Worm (Caenorhabditis elegans) whole organism, L4 larva: Measurements from ENCODE around the gene F44B9.10.

Source experiments
- F10B5.3 ChIP-seq: sonication (generic microtip); optimal IDR thresholded peaks from 2 replicates; lab custom pipeline; 2016; ENCODE audit warnings: mild to moderate bottlenecking, missing genetic modification characterization, missing compliant biosample characterization
- F37D6.2 ChIP-seq: sonication (generic microtip); optimal IDR thresholded peaks from 2 replicates; lab custom pipeline; 2016; ENCODE audit warnings: mild to moderate bottlenecking, missing genetic modification characterization, missing compliant biosample characterization
- R02D3.7 ChIP-seq: fragments of 150-350 bp; sonication (generic microtip); optimal IDR thresholded peaks from 3 replicates; lab custom pipeline; 2014; ENCODE audit warnings: missing biosample characterization, missing genetic modification characterization
- T20F7.1 ChIP-seq: fragments of 200-800 bp; sonication (Bioruptor generic); optimal IDR thresholded peaks from 2 replicates; lab custom pipeline; 2018; ENCODE audit warnings: mild to moderate bottlenecking, missing genetic modification characterization, missing compliant biosample characterization
- T26A8.4 ChIP-seq: fragments of 200-800 bp; sonication (Bioruptor generic); IDR thresholded peaks from 2 replicates; pipeline ENCODE4 v1.3.6; 2022; ENCODE audit warnings: missing genetic modification characterization, missing compliant biosample characterization
- Y105C5A.15 ChIP-seq: fragments of 200-800 bp; sonication (Bioruptor generic); IDR thresholded peaks from 2 replicates; pipeline ENCODE4 v1.3.6; 2022; ENCODE audit warnings: missing genetic modification characterization, missing compliant biosample characterization
- Y48G9A.11 ChIP-seq: fragments of 200-800 bp; sonication (Bioruptor generic); IDR thresholded peaks from 2 replicates; pipeline ENCODE4 v1.3.6; 2022; ENCODE audit warnings: missing genetic modification reagents, missing genetic modification characterization, missing compliant biosample characterization
- ZK337.2 ChIP-seq: fragments of 200-800 bp; sonication (Bioruptor generic); IDR thresholded peaks from 2 replicates; pipeline ENCODE4 v1.3.6; 2022; ENCODE audit warnings: missing genetic modification reagents, missing genetic modification characterization, missing compliant biosample characterization
- ZK546.5 ChIP-seq, 2 experiments: sonication (generic microtip); optimal IDR thresholded peaks; 2 replicates each; lab custom pipeline; 2017; ENCODE audit warnings: missing biosample characterization in 2 of 2, missing genetic modification characterization in 2 of 2
- aha-1 ChIP-seq: fragments of 150-350 bp; peaks from one replicate; lab custom pipeline; 2014; ENCODE audit warnings: missing biosample characterization, missing genetic modification characterization
- attf-4 ChIP-seq: sonication (generic microtip); optimal IDR thresholded peaks from 3 replicates; lab custom pipeline; 2017; ENCODE audit warnings: missing biosample characterization, missing genetic modification characterization
- ceh-44 ChIP-seq: fragments of 200-800 bp; sonication (Bioruptor generic); IDR thresholded peaks from 2 replicates; pipeline ENCODE4 v1.3.6; 2022; ENCODE audit warnings: missing genetic modification reagents, missing genetic modification characterization, missing compliant biosample characterization
- ceh-82 ChIP-seq: sonication (generic microtip); optimal IDR thresholded peaks from 2 replicates; lab custom pipeline; 2017; ENCODE audit warnings: missing biosample characterization, missing genetic modification characterization
- cey-2 ChIP-seq: sonication (generic microtip); optimal IDR thresholded peaks from 3 replicates; lab custom pipeline; 2017; ENCODE audit warnings: missing genetic modification characterization, mild to moderate bottlenecking, missing compliant biosample characterization, antibody characterized with exemption, borderline replicate concordance; ENCODE audit not compliant: insufficient read depth
- daf-12 ChIP-seq: fragments of 150-350 bp; optimal IDR thresholded peaks from 2 replicates; lab custom pipeline; 2014; ENCODE audit warnings: missing biosample characterization, missing genetic modification reagents, missing genetic modification characterization
- daf-8 ChIP-seq: fragments of 200-800 bp; sonication (Bioruptor generic); IDR thresholded peaks from 2 replicates; pipeline ENCODE4 v1.3.6; 2022; ENCODE audit warnings: missing genetic modification characterization, missing compliant biosample characterization
- dmd-6 ChIP-seq: fragments of 200-800 bp; sonication (Bioruptor generic); IDR thresholded peaks from 2 replicates; pipeline ENCODE4 v1.3.6; 2022; ENCODE audit warnings: missing genetic modification reagents, missing genetic modification characterization, missing compliant biosample characterization
- dmd-8 ChIP-seq: fragments of 200-800 bp; sonication (Bioruptor generic); IDR thresholded peaks from 2 replicates; pipeline ENCODE4 v1.3.6; 2022; ENCODE audit warnings: missing genetic modification characterization, missing compliant biosample characterization
- dmd-9 ChIP-seq: fragments of 200-800 bp; sonication (Bioruptor generic); IDR thresholded peaks from 2 replicates; pipeline ENCODE4 v1.3.6; 2022; ENCODE audit warnings: missing genetic modification reagents, missing genetic modification characterization, missing compliant biosample characterization
- egl-27 ChIP-seq: sonication (generic microtip); optimal IDR thresholded peaks from 3 replicates; lab custom pipeline; 2017; ENCODE audit warnings: missing biosample characterization, missing genetic modification reagents, missing genetic modification characterization
- fkh-10 ChIP-seq: fragments of 150-350 bp; optimal IDR thresholded peaks from 2 replicates; lab custom pipeline; 2014; ENCODE audit warnings: missing biosample characterization, missing genetic modification reagents, missing genetic modification characterization
- hif-1 ChIP-seq, 2 experiments: sonication (generic microtip); optimal IDR thresholded peaks; 2 replicates each; lab custom pipeline; 2016 to 2017; ENCODE audit warnings: missing compliant biosample characterization in 2 of 2, missing genetic modification characterization in 2 of 2, missing genetic modification reagents in 2 of 2, missing genotype in 2 of 2, mild to moderate bottlenecking in 1 of 2
- hlh-30 ChIP-seq: sonication (generic microtip); optimal IDR thresholded peaks from 2 replicates; lab custom pipeline; 2017; ENCODE audit warnings: antibody characterized with exemption, mild to moderate bottlenecking, missing genetic modification characterization, missing compliant biosample characterization; ENCODE audit not compliant: insufficient read depth
- hmg-1.1 ChIP-seq: fragments of 200-800 bp; sonication (Bioruptor generic); IDR thresholded peaks from 2 replicates; pipeline ENCODE4 v1.3.6; 2022; ENCODE audit warnings: missing genetic modification reagents, missing genetic modification characterization, missing compliant biosample characterization
- jun-1 ChIP-seq: fragments of 150-350 bp; optimal IDR thresholded peaks from 2 replicates; lab custom pipeline; 2014; ENCODE audit warnings: missing biosample characterization, missing genetic modification reagents, missing genetic modification characterization
- lin-1 ChIP-seq: fragments of 200-800 bp; sonication (Bioruptor generic); IDR thresholded peaks from 2 replicates; pipeline ENCODE4 v1.3.6; 2022; ENCODE audit warnings: missing genetic modification reagents, missing genetic modification characterization, missing compliant biosample characterization
- lin-13 ChIP-seq: fragments of 150-350 bp; optimal IDR thresholded peaks from 2 replicates; lab custom pipeline; 2014; ENCODE audit warnings: missing biosample characterization, missing genetic modification reagents, missing genetic modification characterization
- lin-15B ChIP-seq: fragments of 150-350 bp; sonication (generic microtip); optimal IDR thresholded peaks from 3 replicates; lab custom pipeline; 2014; ENCODE audit warnings: missing biosample characterization, missing genetic modification characterization
- lsy-2 ChIP-seq, 2 experiments: fragments of 150-350 bp in 1 of 2; sonication (generic microtip) in 1 of 2; optimal IDR thresholded peaks; 2 replicates each; lab custom pipeline; 2014 to 2017; ENCODE audit warnings: missing biosample characterization in 2 of 2, missing genetic modification characterization in 2 of 2
- mdt-29 ChIP-seq: fragments of 200-800 bp; sonication (Bioruptor generic); IDR thresholded peaks from 2 replicates; pipeline ENCODE4 v1.3.6; 2022; ENCODE audit warnings: missing genetic modification reagents, missing genetic modification characterization, missing compliant biosample characterization
- mep-1 ChIP-seq: fragments of 150-350 bp; sonication (generic microtip); optimal IDR thresholded peaks from 3 replicates; lab custom pipeline; 2014; ENCODE audit warnings: missing biosample characterization, missing genetic modification characterization
- mes-2 ChIP-seq: sonication (generic microtip); optimal IDR thresholded peaks from 2 replicates; lab custom pipeline; 2016; ENCODE audit warnings: missing genotype, mild to moderate bottlenecking, missing genetic modification characterization, missing compliant biosample characterization; ENCODE audit not compliant: poor library complexity, severe bottlenecking
- nhr-10 ChIP-seq: fragments of 150-350 bp; optimal IDR thresholded peaks from 2 replicates; lab custom pipeline; 2014; ENCODE audit warnings: missing biosample characterization, missing genetic modification characterization
- nhr-102 ChIP-seq: sonication (generic microtip); optimal IDR thresholded peaks from 2 replicates; lab custom pipeline; 2016; ENCODE audit warnings: mild to moderate bottlenecking, missing genetic modification characterization, moderate library complexity, missing compliant biosample characterization
- nhr-11 ChIP-seq: fragments of 150-350 bp; optimal IDR thresholded peaks from 2 replicates; lab custom pipeline; 2014; ENCODE audit warnings: missing biosample characterization, missing genetic modification characterization
- nhr-111 ChIP-seq: fragments of 200-800 bp; sonication (Bioruptor generic); optimal IDR thresholded peaks from 2 replicates; lab custom pipeline; 2018; ENCODE audit warnings: mild to moderate bottlenecking, missing genetic modification characterization, missing compliant biosample characterization
- nhr-25 ChIP-seq: sonication (generic microtip); optimal IDR thresholded peaks from 2 replicates; lab custom pipeline; 2017; ENCODE audit warnings: missing genetic modification characterization, mild to moderate bottlenecking, missing compliant biosample characterization, antibody characterized with exemption, moderate library complexity, borderline replicate concordance; ENCODE audit not compliant: insufficient read depth
- nhr-28 ChIP-seq: fragments of 150-350 bp; optimal IDR thresholded peaks from 2 replicates; lab custom pipeline; 2014; ENCODE audit warnings: missing biosample characterization, missing genetic modification characterization
- nhr-41 ChIP-seq: fragments of 200-800 bp; sonication (Bioruptor generic); IDR thresholded peaks from 2 replicates; pipeline ENCODE4 v1.3.6; 2022; ENCODE audit warnings: missing genetic modification reagents, missing genetic modification characterization, missing compliant biosample characterization
- nhr-6 ChIP-seq: fragments of 150-350 bp; optimal IDR thresholded peaks from 2 replicates; lab custom pipeline; 2014; ENCODE audit warnings: missing biosample characterization, missing genetic modification characterization
- php-3 ChIP-seq: fragments of 200-800 bp; sonication (Bioruptor generic); IDR thresholded peaks from 2 replicates; pipeline ENCODE4 v1.3.6; 2022; ENCODE audit warnings: missing genetic modification reagents, missing genetic modification characterization, missing compliant biosample characterization
- skn-1 ChIP-seq: fragments of 150-350 bp; optimal IDR thresholded peaks from 2 replicates; lab custom pipeline; 2014; ENCODE audit warnings: missing biosample characterization, missing genetic modification characterization
- snpc-4 ChIP-seq: fragments of 150-350 bp; optimal IDR thresholded peaks from 2 replicates; lab custom pipeline; 2014; ENCODE audit warnings: missing biosample characterization, missing genetic modification characterization
- spr-1 ChIP-seq: sonication (generic microtip); optimal IDR thresholded peaks from 2 replicates; lab custom pipeline; 2016; ENCODE audit warnings: mild to moderate bottlenecking, missing genetic modification characterization, missing compliant biosample characterization
- tag-97 ChIP-seq: fragments of 200-800 bp; sonication (Bioruptor generic); IDR thresholded peaks from 2 replicates; pipeline ENCODE4 v1.3.6; 2022; ENCODE audit warnings: missing genetic modification characterization, missing compliant biosample characterization
- tra-1 ChIP-seq: fragments of 200-800 bp; sonication (Bioruptor generic); IDR thresholded peaks from 2 replicates; pipeline ENCODE4 v1.3.6; 2022; ENCODE audit warnings: missing genetic modification reagents, missing genetic modification characterization, missing compliant biosample characterization
- unc-62 ChIP-seq, 3 experiments: fragments of 150-350 bp in 1 of 3; sonication (generic microtip); optimal IDR thresholded peaks in 2 of 3; peaks in 1 of 3; 1 replicate in 1 of 3; 2 replicates in 2 of 3; lab custom pipeline; 2014 to 2017; ENCODE audit warnings: missing biosample characterization in 3 of 3, missing genetic modification characterization in 3 of 3, missing genetic modification reagents in 3 of 3, missing genotype in 1 of 3
- zag-1 ChIP-seq: fragments of 150-350 bp; optimal IDR thresholded peaks from 2 replicates; lab custom pipeline; 2014; ENCODE audit warnings: missing biosample characterization, missing genetic modification characterization
- zfp-2 ChIP-seq: sonication (generic microtip); optimal IDR thresholded peaks from 2 replicates; lab custom pipeline; 2016; ENCODE audit warnings: mild to moderate bottlenecking, missing genetic modification characterization, missing compliant biosample characterization
- zip-2 ChIP-seq: fragments of 150-350 bp; optimal IDR thresholded peaks from 2 replicates; lab custom pipeline; 2014; ENCODE audit warnings: missing biosample characterization, missing genetic modification characterization

F44B9.10 gene

DNA sequence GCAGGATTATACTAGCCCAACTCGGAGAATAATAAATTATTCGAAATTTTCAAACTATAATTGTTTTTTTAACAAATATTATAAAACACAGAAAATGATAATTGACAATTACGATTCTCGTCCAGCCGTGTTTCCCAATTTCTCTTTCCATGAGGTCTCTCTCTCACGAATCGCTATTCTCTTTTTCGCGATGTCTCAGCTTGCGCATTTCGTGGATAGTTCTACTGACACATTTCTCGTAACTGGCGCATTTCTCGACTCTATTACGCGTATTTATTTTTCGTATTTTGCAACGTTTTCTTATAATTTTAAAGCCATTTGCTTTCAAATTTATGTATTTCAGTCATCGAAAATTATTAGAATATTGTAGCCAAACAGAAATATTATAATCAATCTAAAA is 10.3 kb upstream of the F44B9.10 start (continued):
- peak; percentile 97 for TF ChIP-seq T20F7.1
- TF ChIP-seq dmd-8 (GFP tag; lab: Robert Waterston, UW) = peak; percentile 83
- no peak; the same call in 1 of the 2 replicates for TF ChIP-seq mdt-29 (GFP tag; lab: Robert Waterston, UW)
- 0 out of 2 replicates have a peak, but pooled peaks have one; percentile 85 for TF ChIP-seq daf-8 (GFP tag; lab: Robert Waterston, UW)
- TF ChIP-seq hmg-1.1 (GFP tag; lab: Robert Waterston, UW) = peak; percentile 98
- peak; percentile 92 for TF ChIP-seq nhr-10 (tag; lab: Kevin White, UChicago)
- TF ChIP-seq zag-1 (tag; lab: Kevin White, UChicago) = peak; percentile 54
- TF ChIP-seq lin-1 = peak; percentile 76; the same call in 1 of the 2 replicates
- TF ChIP-seq skn-1 (tag; lab: Kevin White, UChicago) = no peak
- peak; percentile 83 for TF ChIP-seq zfp-2 (tag; lab: Kevin White, UChicago)
- peak; percentile 93 for TF ChIP-seq hlh-30
- peak; percentile 100 for TF ChIP-seq mes-2 (tag; lab: Kevin White, UChicago)
- peak; percentile 100 for TF ChIP-seq ceh-44
- TF ChIP-seq nhr-41 = peak; percentile 84
- peak; percentile 96 to 98 for TF ChIP-seq lsy-2 (tag; optimal IDR thresholded peaks at IDR 0.05; lab: Kevin White, UChicago)
- no peak for TF ChIP-seq attf-4
- peak; percentile 98 for TF ChIP-seq ZK337.2
- peak; percentile 83 for TF ChIP-seq T26A8.4 (GFP tag; lab: Robert Waterston, UW)
- no peak for TF ChIP-seq snpc-4 (tag; lab: Kevin White, UChicago)
- peak; percentile 66 for TF ChIP-seq php-3
- TF ChIP-seq nhr-11 (tag; lab: Kevin White, UChicago) = peak; percentile 99
- no peak for TF ChIP-seq F10B5.3 (tag; lab: Kevin White, UChicago)
- peak; percentile 99 for TF ChIP-seq mep-1
- no peak for TF ChIP-seq daf-12
- peak; percentile 98 for TF ChIP-seq aha-1 (tag; lab: Kevin White, UChicago)
- peak; percentile 99 for TF ChIP-seq lin-13
- TF ChIP-seq jun-1 (tag; lab: Kevin White, UChicago) = peak; percentile 92
- TF ChIP-seq nhr-102 (tag; lab: Kevin White, UChicago) = peak; percentile 90
- TF ChIP-seq nhr-111 (GFP tag; lab: Kevin White, UChicago) = no peak
- peak; percentile 88 for TF ChIP-seq zip-2 (tag; lab: Kevin White, UChicago)
- TF ChIP-seq lin-15B (tag; lab: Kevin White, UChicago) = peak; percentile 91
- TF ChIP-seq tra-1 (GFP tag; lab: Robert Waterston, UW) = peak; percentile 99
- peak; percentile 96 for TF ChIP-seq Y48G9A.11 (GFP tag; lab: Robert Waterston, UW)
- TF ChIP-seq ZK546.5 (tag; optimal IDR thresholded peaks at IDR 0.05; lab: Kevin White, UChicago) = peak in 1 of 2 experiments; percentile 84
- TF ChIP-seq dmd-9 (GFP tag; lab: Robert Waterston, UW) = peak; percentile 99
- TF ChIP-seq R02D3.7 (tag; lab: Kevin White, UChicago) = peak; percentile 47
- TF ChIP-seq ceh-82 (tag; lab: Kevin White, UChicago) = peak; percentile 28
- peak; percentile 68 for TF ChIP-seq cey-2 (tag; lab: Kevin White, UChicago)
- peak in 1 of 2 experiments; percentile 100 for TF ChIP-seq unc-62 (GFP tag; optimal IDR thresholded peaks at IDR 0.05 in 1 of 2; lab: Kevin White, UChicago)
- peak; percentile 58 for TF ChIP-seq unc-62 (tag; optimal IDR thresholded peaks at IDR 0.05; lab: Kevin White, UChicago)
- peak; percentile 97 for TF ChIP-seq dmd-6 (GFP tag; lab: Robert Waterston, UW)
- peak; percentile 58; the same call in 1 of the 2 replicates for TF ChIP-seq Y105C5A.15 (GFP tag; lab: Robert Waterston, UW)
- TF ChIP-seq hif-1 (tag; optimal IDR thresholded peaks at IDR 0.05; lab: Kevin White, UChicago) = peak; percentile 65 to 98
- TF ChIP-seq tag-97 (GFP tag; lab: Robert Waterston, UW) = 0 out of 2 replicates have a peak, but pooled peaks have one; percentile 83
- peak; percentile 94 for TF ChIP-seq F37D6.2 (tag; lab: Kevin White, UChicago)
- TF ChIP-seq egl-27 (tag; lab: Kevin White, UChicago) = no peak
- peak; percentile 92 for TF ChIP-seq nhr-6 (tag; lab: Kevin White, UChicago)
- peak; percentile 99 for TF ChIP-seq fkh-10 (GFP tag; lab: Kevin White, UChicago)
- peak; percentile 98 for TF ChIP-seq nhr-28 (tag; lab: Kevin White, UChicago)
- TF ChIP-seq nhr-25 (tag; lab: Kevin White, UChicago) = peak; percentile 96
- TF ChIP-seq spr-1 (tag; lab: Kevin White, UChicago) = peak; percentile 94
